Fruit fly (Drosophila melanogaster) whole organism, embryonic: Measurements from ENCODE around the gene RhoGEF4.

Experiments used
- Antp ChIP-seq: fragments of 200-800 bp; sonication (Bioruptor generic); optimal IDR thresholded peaks from 3 replicates; lab custom pipeline; 2016; ENCODE audit warnings: missing biosample characterization, missing genetic modification characterization
- Bgb ChIP-seq: fragments of 200-800 bp; sonication (Bioruptor generic); IDR thresholded peaks from 2 replicates; pipeline ENCODE4 v1.3.6; 2022; ENCODE audit warnings: missing biosample characterization, missing genetic modification characterization; ENCODE audit not compliant: partially characterized antibody
- C15 ChIP-seq: fragments of 200-800 bp; sonication (Bioruptor generic); IDR thresholded peaks from 3 replicates; pipeline ENCODE4 v1.3.6; 2022; ENCODE audit warnings: missing biosample characterization, missing genetic modification characterization
- CG10321 ChIP-seq: fragments of 200-800 bp; sonication (Bioruptor generic); IDR thresholded peaks from 2 replicates; pipeline ENCODE4 v1.3.6; 2022; ENCODE audit warnings: missing biosample characterization, missing genetic modification characterization
- CG10462 ChIP-seq: fragments of 200-800 bp; sonication (Bioruptor generic); optimal IDR thresholded peaks from 2 replicates; lab custom pipeline; 2016; ENCODE audit warnings: missing biosample characterization, missing genetic modification characterization
- CG11398 ChIP-seq: fragments of 200-800 bp; sonication (Bioruptor generic); optimal IDR thresholded peaks from 2 replicates; lab custom pipeline; 2016; ENCODE audit warnings: missing biosample characterization, missing genetic modification characterization
- CG32772 ChIP-seq: fragments of 200-800 bp; sonication (Bioruptor generic); IDR thresholded peaks from 2 replicates; pipeline ENCODE4 v1.3.6; 2022; ENCODE audit warnings: missing biosample characterization, missing genetic modification characterization
- CG43689 ChIP-seq: fragments of 200-800 bp; sonication (Bioruptor generic); IDR thresholded peaks from 2 replicates; pipeline ENCODE4 v1.3.6; 2022; ENCODE audit warnings: missing biosample characterization, missing genetic modification characterization
- CG5180 ChIP-seq: fragments of 200-800 bp; sonication (Bioruptor generic); optimal IDR thresholded peaks from 3 replicates; lab custom pipeline; 2017; ENCODE audit warnings: missing biosample characterization, missing genetic modification characterization, mild to moderate bottlenecking, moderate library complexity, missing genetic modification reagents
- CG5245 ChIP-seq: fragments of 200-800 bp; sonication (Bioruptor generic); optimal IDR thresholded peaks from 3 replicates; lab custom pipeline; 2016; ENCODE audit warnings: missing biosample characterization, missing genetic modification characterization
- CG7839 ChIP-seq: fragments of 200-800 bp; sonication (Bioruptor generic); optimal IDR thresholded peaks from 3 replicates; lab custom pipeline; 2018; ENCODE audit warnings: missing biosample characterization, mild to moderate bottlenecking, missing genetic modification characterization, moderate library complexity
- CG8281 ChIP-seq: fragments of 200-800 bp; sonication (Bioruptor generic); optimal IDR thresholded peaks from 2 replicates; lab custom pipeline; 2018; ENCODE audit warnings: missing biosample characterization, mild to moderate bottlenecking, missing genetic modification characterization, moderate library complexity
- CG8944 ChIP-seq: fragments of 200-800 bp; sonication (Bioruptor generic); optimal IDR thresholded peaks from 3 replicates; lab custom pipeline; 2016; ENCODE audit warnings: missing biosample characterization, missing genetic modification characterization
- Dfd ChIP-seq, 2 experiments: fragments of >200 bp; optimal IDR thresholded peaks; 2 replicates each; lab custom pipeline; 2017; ENCODE audit warnings: missing biosample characterization in 2 of 2, missing genetic modification characterization in 2 of 2
- Doc3 ChIP-seq: fragments of 200-800 bp; sonication (Bioruptor generic); IDR thresholded peaks from 3 replicates; pipeline ENCODE4 v1.3.6; 2022; ENCODE audit warnings: missing biosample characterization, missing genetic modification characterization; ENCODE audit not compliant: partially characterized antibody
- Ets97D ChIP-seq: fragments of 200-800 bp; sonication (Bioruptor generic); optimal IDR thresholded peaks from 3 replicates; lab custom pipeline; 2016; ENCODE audit warnings: missing biosample characterization, missing genetic modification characterization
- H15 ChIP-seq: fragments of 200-800 bp; sonication (Bioruptor generic); IDR thresholded peaks from 3 replicates; pipeline ENCODE4 v1.3.6; 2022; ENCODE audit warnings: missing biosample characterization, missing genetic modification characterization
- H2.0 ChIP-seq: fragments of 200-800 bp; sonication (Bioruptor generic); IDR thresholded peaks from 2 replicates; pipeline ENCODE4 v1.3.6; 2022; ENCODE audit warnings: missing biosample characterization, missing genetic modification characterization
- Hr78 ChIP-seq, 2 experiments: fragments of 200-800 bp in 1 of 2; fragments of >200 bp in 1 of 2; sonication (Bioruptor generic) in 1 of 2; optimal IDR thresholded peaks; 2 replicates each; lab custom pipeline; 2017 to 2019; ENCODE audit warnings: missing biosample characterization in 2 of 2, missing genetic modification characterization in 2 of 2, mild to moderate bottlenecking in 1 of 2, moderate library complexity in 1 of 2
- Meics ChIP-seq: fragments of 200-800 bp; sonication (Bioruptor generic); optimal IDR thresholded peaks from 2 replicates; lab custom pipeline; 2017; ENCODE audit warnings: missing biosample characterization, mild to moderate bottlenecking, missing genetic modification characterization
- Six4 ChIP-seq: fragments of 200-800 bp; sonication (Bioruptor generic); optimal IDR thresholded peaks from 2 replicates; lab custom pipeline; 2016; ENCODE audit warnings: missing biosample characterization, missing genetic modification characterization
- Trl ChIP-seq, 3 experiments: fragments of >200 bp in 2 of 3; fragments of 200-800 bp in 1 of 3; sonication (Bioruptor generic) in 1 of 3; optimal IDR thresholded peaks; 2 replicates in 1 of 3; 3 replicates in 2 of 3; lab custom pipeline; 2016 to 2017; ENCODE audit warnings: missing biosample characterization in 1 of 3, missing genetic modification characterization in 1 of 3
- bigmax ChIP-seq: fragments of 200-800 bp; sonication (Bioruptor generic); optimal IDR thresholded peaks from 2 replicates; lab custom pipeline; 2018; ENCODE audit warnings: missing biosample characterization, mild to moderate bottlenecking, missing genetic modification characterization
- bowl ChIP-seq: fragments of 200-800 bp; sonication (Bioruptor generic); IDR thresholded peaks from 2 replicates; pipeline ENCODE4 v1.3.6; 2022; ENCODE audit warnings: missing biosample characterization, missing genetic modification characterization
- croc ChIP-seq: fragments of 200-800 bp; sonication (Bioruptor generic); conservative IDR thresholded peaks from 3 replicates; pipeline ENCODE4 v1.3.6; 2022; ENCODE audit warnings: missing biosample characterization, missing genetic modification characterization
- disco-r ChIP-seq: fragments of 200-800 bp; sonication (Bioruptor generic); optimal IDR thresholded peaks from 2 replicates; lab custom pipeline; 2016; ENCODE audit warnings: missing biosample characterization, missing genetic modification characterization
- dysf ChIP-seq: fragments of 200-800 bp; sonication (Bioruptor generic); IDR thresholded peaks from 3 replicates; pipeline ENCODE4 v1.3.6; 2022; ENCODE audit warnings: missing biosample characterization, missing genetic modification characterization
- en ChIP-seq: fragments of 200-800 bp; sonication (Bioruptor generic); optimal IDR thresholded peaks from 2 replicates; lab custom pipeline; 2016; ENCODE audit warnings: missing biosample characterization, missing genetic modification characterization
- esg ChIP-seq: fragments of 200-800 bp; sonication (Bioruptor generic); conservative IDR thresholded peaks from 2 replicates; pipeline ENCODE4 v1.3.6; 2022; ENCODE audit warnings: missing biosample characterization, missing genetic modification characterization
- exex ChIP-seq: fragments of 200-800 bp; sonication (Bioruptor generic); optimal IDR thresholded peaks from 4 replicates; lab custom pipeline; 2018; ENCODE audit warnings: missing biosample characterization, mild to moderate bottlenecking, missing genetic modification characterization, moderate library complexity
- fru ChIP-seq: fragments of >200 bp; optimal IDR thresholded peaks from 2 replicates; lab custom pipeline; 2017
- her ChIP-seq: fragments of 200-800 bp; sonication (Bioruptor generic); optimal IDR thresholded peaks from 2 replicates; lab custom pipeline; 2016; ENCODE audit warnings: missing biosample characterization, missing genetic modification characterization
- hkb ChIP-seq, 2 experiments: fragments of 200-800 bp in 1 of 2; fragments of >200 bp in 1 of 2; sonication (Bioruptor generic) in 1 of 2; IDR thresholded peaks in 1 of 2; optimal IDR thresholded peaks in 1 of 2; 2 replicates each; pipeline versions ENCODE4 v1.3.6 to Lab custom; 2017 to 2022; ENCODE audit warnings: missing biosample characterization in 1 of 2, missing genetic modification characterization in 1 of 2
- kay ChIP-seq: fragments of 200-800 bp; sonication (Bioruptor generic); optimal IDR thresholded peaks from 2 replicates; lab custom pipeline; 2016; ENCODE audit warnings: missing biosample characterization, missing genetic modification characterization
- knrl ChIP-seq: fragments of 200-800 bp; sonication (Bioruptor generic); IDR thresholded peaks from 3 replicates; pipeline ENCODE4 v1.3.6; 2022; ENCODE audit warnings: missing biosample characterization, missing genetic modification characterization; ENCODE audit not compliant: partially characterized antibody
- lab ChIP-seq: fragments of 200-800 bp; sonication (Bioruptor generic); optimal IDR thresholded peaks from 3 replicates; lab custom pipeline; 2017; ENCODE audit warnings: missing biosample characterization, missing genetic modification characterization, mild to moderate bottlenecking, moderate library complexity, missing genetic modification reagents
- nau ChIP-seq: fragments of 200-800 bp; sonication (Bioruptor generic); optimal IDR thresholded peaks from 3 replicates; lab custom pipeline; 2017; ENCODE audit warnings: missing biosample characterization, mild to moderate bottlenecking, missing genetic modification characterization, missing genetic modification reagents
- pfk ChIP-seq: fragments of 200-800 bp; sonication (Bioruptor generic); optimal IDR thresholded peaks from 2 replicates; lab custom pipeline; 2018; ENCODE audit warnings: missing biosample characterization, mild to moderate bottlenecking, missing genetic modification characterization, moderate library complexity
- pnt ChIP-seq: fragments of 200-800 bp; sonication (Bioruptor generic); optimal IDR thresholded peaks from 3 replicates; lab custom pipeline; 2016; ENCODE audit warnings: missing biosample characterization, missing genetic modification characterization
- psq ChIP-seq: fragments of 200-800 bp; sonication (Bioruptor generic); optimal IDR thresholded peaks from 2 replicates; lab custom pipeline; 2017; ENCODE audit warnings: missing biosample characterization, missing genetic modification characterization
- pzg ChIP-seq: fragments of 200-800 bp; sonication (Bioruptor generic); optimal IDR thresholded peaks from 3 replicates; lab custom pipeline; 2018; ENCODE audit warnings: missing biosample characterization, mild to moderate bottlenecking, missing genetic modification characterization, moderate library complexity
- run ChIP-seq: fragments of 200-800 bp; sonication (Bioruptor generic); optimal IDR thresholded peaks from 3 replicates; lab custom pipeline; 2018; ENCODE audit warnings: missing biosample characterization, mild to moderate bottlenecking, missing genetic modification characterization
- salm ChIP-seq: fragments of 200-800 bp; sonication (Bioruptor generic); optimal IDR thresholded peaks from 2 replicates; lab custom pipeline; 2018; ENCODE audit warnings: missing biosample characterization, mild to moderate bottlenecking, missing genetic modification characterization
- sna ChIP-seq: fragments of 200-800 bp; sonication (Bioruptor generic); IDR thresholded peaks from 2 replicates; pipeline ENCODE4 v1.3.6; 2022; ENCODE audit warnings: missing biosample characterization, missing genetic modification characterization; ENCODE audit not compliant: partially characterized antibody
- sqz ChIP-seq: fragments of 200-800 bp; sonication (Bioruptor generic); optimal IDR thresholded peaks from 3 replicates; lab custom pipeline; 2018; ENCODE audit warnings: missing biosample characterization, mild to moderate bottlenecking, missing genetic modification characterization
- tx ChIP-seq: fragments of 200-800 bp; sonication (Bioruptor generic); optimal IDR thresholded peaks from 2 replicates; lab custom pipeline; 2016; ENCODE audit warnings: missing biosample characterization, missing genetic modification characterization
- vfl ChIP-seq: fragments of 200-800 bp; sonication (Bioruptor generic); optimal IDR thresholded peaks from 2 replicates; lab custom pipeline; 2016; ENCODE audit warnings: missing biosample characterization, missing genetic modification characterization
- zf30C ChIP-seq: fragments of 200-800 bp; sonication (Bioruptor generic); optimal IDR thresholded peaks from 3 replicates; lab custom pipeline; 2018; ENCODE audit warnings: missing biosample characterization, mild to moderate bottlenecking, missing genetic modification characterization

Gene RhoGEF4

dm6 chr3L:7367798-7368678 lies 44.8 kb upstream of the RhoGEF4 start (continued):
- no peak for TF ChIP-seq CG8281 (tag; lab: Kevin White, UChicago)
- TF ChIP-seq Hr78 (GFP tag; optimal IDR thresholded peaks at IDR 0.05; lab: Kevin White, UChicago), result peak in 1 of 2 experiments; percentile 47
- no peak for TF ChIP-seq disco-r (GFP tag; lab: Kevin White, UChicago)
- peak in 1 of 2 experiments; percentile 19 for TF ChIP-seq Trl (optimal IDR thresholded peaks at IDR 0.05; lab: Kevin White, UChicago)
- no peak for TF ChIP-seq Trl (GFP tag; optimal IDR thresholded peaks at IDR 0.05; lab: Kevin White, UChicago)
- no peak for TF ChIP-seq hkb (optimal IDR thresholded peaks at IDR 0.05; lab: Kevin White, UChicago)
- TF ChIP-seq hkb (GFP tag; IDR thresholded peaks at IDR 0.05; lab: Robert Waterston, UW), result peak; percentile 43
- 0 out of 3 replicates have a peak, but pooled peaks have one; percentile 49 for TF ChIP-seq dysf (GFP tag; lab: Robert Waterston, UW)
- TF ChIP-seq CG5180 (GFP tag; lab: Kevin White, UChicago), result no peak
- TF ChIP-seq Bgb (GFP tag; lab: Robert Waterston, UW), result no peak; the same call in 1 of the 2 replicates
- TF ChIP-seq salm (tag; lab: Kevin White, UChicago), result no peak
- no peak for TF ChIP-seq psq (GFP tag; lab: Kevin White, UChicago)
- peak; percentile 1 for TF ChIP-seq Six4 (GFP tag; lab: Kevin White, UChicago)
- TF ChIP-seq H15 (GFP tag; lab: Robert Waterston, UW), result no peak
- no peak for TF ChIP-seq pnt (GFP tag; lab: Kevin White, UChicago)
- TF ChIP-seq H2.0 (GFP tag; lab: Robert Waterston, UW), result no peak
- TF ChIP-seq bowl, result no peak
- no peak for TF ChIP-seq CG10462 (GFP tag; lab: Kevin White, UChicago)
- no peak for TF ChIP-seq CG43689 (GFP tag; lab: Robert Waterston, UW)
- no peak for TF ChIP-seq C15 (GFP tag; lab: Robert Waterston, UW)
- TF ChIP-seq pfk (GFP tag; lab: Kevin White, UChicago), result no peak
- no peak for TF ChIP-seq CG32772 (GFP tag; lab: Robert Waterston, UW)
- no peak for TF ChIP-seq Dfd (GFP tag; optimal IDR thresholded peaks at IDR 0.05; lab: Kevin White, UChicago)
- TF ChIP-seq kay, result peak; percentile 89
- peak; percentile 6 for TF ChIP-seq CG8944 (GFP tag; lab: Kevin White, UChicago)
- TF ChIP-seq Antp (GFP tag; lab: Kevin White, UChicago), result no peak
- TF ChIP-seq Doc3 (GFP tag; lab: Robert Waterston, UW), result no peak
- TF ChIP-seq esg, result no peak
- TF ChIP-seq en (GFP tag; lab: Kevin White, UChicago), result peak; percentile 9
- no peak for TF ChIP-seq CG10321 (GFP tag; lab: Robert Waterston, UW)
- TF ChIP-seq CG5245 (GFP tag; lab: Kevin White, UChicago), result no peak
- TF ChIP-seq Ets97D, result peak; percentile 1
- no peak for TF ChIP-seq bigmax (GFP tag; lab: Kevin White, UChicago)
- peak; percentile 55 for TF ChIP-seq CG7839 (tag; lab: Kevin White, UChicago)
- TF ChIP-seq lab (GFP tag; lab: Kevin White, UChicago), result no peak
- TF ChIP-seq nau (GFP tag; lab: Kevin White, UChicago), result no peak
- TF ChIP-seq vfl (GFP tag; lab: Kevin White, UChicago), result no peak
- no peak for TF ChIP-seq croc (GFP tag; lab: Robert Waterston, UW)
- no peak for TF ChIP-seq CG11398 (GFP tag; lab: Kevin White, UChicago)
- TF ChIP-seq exex (tag; lab: Kevin White, UChicago), result peak; percentile 88
- no peak for TF ChIP-seq sna (GFP tag; lab: Robert Waterston, UW)
- TF ChIP-seq sqz (GFP tag; lab: Kevin White, UChicago), result peak; percentile 33
- peak; percentile 50 for TF ChIP-seq Meics (GFP tag; lab: Kevin White, UChicago)
- TF ChIP-seq pzg (GFP tag; lab: Kevin White, UChicago), result peak; percentile 18
- peak; percentile 48 for TF ChIP-seq zf30C (GFP tag; lab: Kevin White, UChicago)
- no peak for TF ChIP-seq tx
- no peak for TF ChIP-seq fru (lab: Kevin White, UChicago)
- TF ChIP-seq her, result no peak
- no peak for TF ChIP-seq run
- no peak for TF ChIP-seq knrl
